Worm (Caenorhabditis elegans): ENCODE measurements around the gene F20D12.7.

ce11 chrIV:7931873-7932272, 6.9 kb downstream of the F20D12.7 start:
- no peak for TF ChIP-seq ref-2 (tag; optimal IDR thresholded peaks at IDR 0.05)
- no peak for TF ChIP-seq che-1 (tag; optimal IDR thresholded peaks at IDR 0.05)
- no peak for TF ChIP-seq pqm-1 (tag; optimal IDR thresholded peaks at IDR 0.05)
- TF ChIP-seq ceh-18 (tag; optimal IDR thresholded peaks at IDR 0.05), result no peak

Measured in whole organism, late embryonic.